Worm (Caenorhabditis elegans) whole organism, young adult: ENCODE results near the gene ani-2.

ENCODE experiments used
- B0019.2 ChIP-seq: fragments of 200-800 bp; sonication (Bioruptor generic); conservative IDR thresholded peaks from 2 replicates; pipeline ENCODE4 v1.3.6; 2022; ENCODE audit warnings: missing genetic modification reagents, missing genetic modification characterization, missing compliant biosample characterization
- B0261.1 ChIP-seq: sonication (generic microtip); optimal IDR thresholded peaks from 2 replicates; lab custom pipeline; 2016; ENCODE audit warnings: mild to moderate bottlenecking, missing genetic modification characterization, moderate library complexity, missing compliant biosample characterization
- B0336.3 ChIP-seq: fragments of 200-800 bp; sonication (Bioruptor generic); IDR thresholded peaks from 2 replicates; pipeline ENCODE4 v1.3.6; 2022; ENCODE audit warnings: missing genetic modification characterization, missing compliant biosample characterization
- D2030.7 ChIP-seq: fragments of 200-800 bp; sonication (Bioruptor generic); IDR thresholded peaks from 2 replicates; pipeline ENCODE4 v1.3.6; 2022; ENCODE audit warnings: missing genetic modification reagents, missing genetic modification characterization, missing compliant biosample characterization
- F23B12.7 ChIP-seq: sonication (generic microtip); optimal IDR thresholded peaks from 2 replicates; lab custom pipeline; 2017; ENCODE audit warnings: missing genetic modification characterization, mild to moderate bottlenecking, missing compliant biosample characterization, antibody characterized with exemption, moderate library complexity; ENCODE audit not compliant: insufficient read depth
- K11D2.4 ChIP-seq: fragments of 200-800 bp; sonication (Bioruptor generic); IDR thresholded peaks from 2 replicates; pipeline ENCODE4 v1.3.6; 2022; ENCODE audit warnings: missing genetic modification reagents, missing genetic modification characterization, missing compliant biosample characterization
- Y95B8A.8 ChIP-seq: fragments of 200-800 bp; sonication (Bioruptor generic); IDR thresholded peaks from 2 replicates; pipeline ENCODE4 v1.3.6; 2022; ENCODE audit warnings: missing genetic modification reagents, missing genetic modification characterization, missing compliant biosample characterization
- akir-1 ChIP-seq: fragments of 200-800 bp; sonication (Bioruptor generic); optimal IDR thresholded peaks from 2 replicates; lab custom pipeline; 2018; ENCODE audit warnings: mild to moderate bottlenecking, missing genetic modification characterization, moderate library complexity, missing compliant biosample characterization
- aptf-3 ChIP-seq: fragments of 200-800 bp; sonication (Bioruptor generic); IDR thresholded peaks from 2 replicates; pipeline ENCODE4 v1.3.6; 2022; ENCODE audit warnings: missing genetic modification characterization, missing compliant biosample characterization
- atf-7 ChIP-seq: sonication (generic microtip); optimal IDR thresholded peaks from 2 replicates; lab custom pipeline; 2017; ENCODE audit warnings: mild to moderate bottlenecking, missing genetic modification characterization, missing compliant biosample characterization
- athp-1 ChIP-seq: sonication (generic microtip); optimal IDR thresholded peaks from 2 replicates; lab custom pipeline; 2017; ENCODE audit warnings: mild to moderate bottlenecking, missing genetic modification characterization, missing compliant biosample characterization
- attf-3 ChIP-seq: fragments of 200-800 bp; sonication (Bioruptor generic); conservative IDR thresholded peaks from 2 replicates; pipeline ENCODE4 v1.3.6; 2022; ENCODE audit warnings: missing genetic modification reagents, missing genetic modification characterization, missing compliant biosample characterization
- attf-5 ChIP-seq: fragments of 200-800 bp; sonication (Bioruptor generic); optimal IDR thresholded peaks from 2 replicates; lab custom pipeline; 2018; ENCODE audit warnings: mild to moderate bottlenecking, missing genetic modification characterization, missing compliant biosample characterization
- cebp-2 ChIP-seq: fragments of 200-800 bp; sonication (Bioruptor generic); IDR thresholded peaks from 2 replicates; pipeline ENCODE4 v1.3.6; 2022; ENCODE audit warnings: missing genetic modification characterization, missing compliant biosample characterization
- ceh-100 ChIP-seq: fragments of 200-800 bp; sonication (Bioruptor generic); IDR thresholded peaks from 2 replicates; pipeline ENCODE4 v1.3.6; 2022; ENCODE audit warnings: missing genetic modification reagents, missing genetic modification characterization, missing compliant biosample characterization
- chd-7 ChIP-seq: sonication (generic microtip); optimal IDR thresholded peaks from 2 replicates; lab custom pipeline; 2016; ENCODE audit warnings: mild to moderate bottlenecking, missing genetic modification characterization, moderate library complexity, missing compliant biosample characterization
- die-1 ChIP-seq: sonication (generic microtip); optimal IDR thresholded peaks from 2 replicates; lab custom pipeline; 2016; ENCODE audit warnings: missing genotype, mild to moderate bottlenecking, missing genetic modification characterization, missing compliant biosample characterization
- dpff-1 ChIP-seq: sonication (generic microtip); optimal IDR thresholded peaks from 2 replicates; lab custom pipeline; 2017; ENCODE audit warnings: mild to moderate bottlenecking, missing genetic modification characterization, missing compliant biosample characterization
- efl-1 ChIP-seq: fragments of 150-350 bp; optimal IDR thresholded peaks from 2 replicates; lab custom pipeline; 2014; ENCODE audit warnings: missing biosample characterization, missing genetic modification reagents, missing genetic modification characterization
- egl-18 ChIP-seq: fragments of 200-800 bp; sonication (Bioruptor generic); IDR thresholded peaks from 2 replicates; pipeline ENCODE4 v1.3.6; 2022; ENCODE audit warnings: missing genetic modification reagents, missing genetic modification characterization, missing compliant biosample characterization
- ets-4 ChIP-seq: fragments of 200-800 bp; sonication (Bioruptor generic); optimal IDR thresholded peaks from 2 replicates; lab custom pipeline; 2018; ENCODE audit warnings: mild to moderate bottlenecking, missing genetic modification characterization, missing compliant biosample characterization
- hlh-12 ChIP-seq: sonication (generic microtip); optimal IDR thresholded peaks from 2 replicates; lab custom pipeline; 2016; ENCODE audit warnings: missing genetic modification characterization, missing compliant biosample characterization
- hlh-26 ChIP-seq: fragments of 200-800 bp; sonication (Bioruptor generic); conservative IDR thresholded peaks from 2 replicates; pipeline ENCODE4 v1.3.6; 2022; ENCODE audit warnings: missing genetic modification reagents, missing genetic modification characterization, missing compliant biosample characterization
- hmg-1.2 ChIP-seq: fragments of 200-800 bp; sonication (Bioruptor generic); IDR thresholded peaks from 2 replicates; pipeline ENCODE4 v1.3.6; 2022; ENCODE audit warnings: missing genetic modification reagents, missing genetic modification characterization, missing compliant biosample characterization
- hmg-20 ChIP-seq: fragments of 200-800 bp; sonication (Bioruptor generic); IDR thresholded peaks from 2 replicates; pipeline ENCODE4 v1.3.6; 2022; ENCODE audit warnings: missing genetic modification reagents, missing genetic modification characterization, missing compliant biosample characterization
- hsf-1 ChIP-seq: fragments of 200-800 bp; sonication (Bioruptor generic); IDR thresholded peaks from 2 replicates; pipeline ENCODE4 v1.3.6; 2022; ENCODE audit warnings: missing genetic modification reagents, missing genetic modification characterization, missing compliant biosample characterization
- lag-1 ChIP-seq: fragments of 200-800 bp; sonication (Bioruptor generic); IDR thresholded peaks from 2 replicates; pipeline ENCODE4 v1.3.6; 2022; ENCODE audit warnings: missing genetic modification reagents, missing genetic modification characterization, missing compliant biosample characterization
- let-526 ChIP-seq: fragments of 200-800 bp; sonication (Bioruptor generic); IDR thresholded peaks from 2 replicates; pipeline ENCODE4 v1.3.6; 2022; ENCODE audit warnings: missing genetic modification reagents, missing genetic modification characterization, missing compliant biosample characterization
- let-607 ChIP-seq, 2 experiments: fragments of 200-800 bp in 1 of 2; sonication (Bioruptor generic) in 1 of 2; sonication (generic microtip) in 1 of 2; optimal IDR thresholded peaks; 2 replicates each; lab custom pipeline; 2016 to 2018; ENCODE audit warnings: mild to moderate bottlenecking in 2 of 2, missing compliant biosample characterization in 2 of 2, missing genetic modification characterization in 2 of 2, moderate library complexity in 2 of 2, missing genotype in 1 of 2
- lin-40 ChIP-seq: sonication (generic microtip); optimal IDR thresholded peaks from 2 replicates; lab custom pipeline; 2016; ENCODE audit warnings: missing genetic modification characterization, mild to moderate bottlenecking, missing compliant biosample characterization, missing genotype, missing genetic modification reagents
- lir-1 ChIP-seq: fragments of 200-800 bp; sonication (Bioruptor generic); conservative IDR thresholded peaks from 2 replicates; pipeline ENCODE4 v1.3.6; 2022; ENCODE audit warnings: missing genetic modification reagents, missing genetic modification characterization, missing compliant biosample characterization
- lsl-1 ChIP-seq: fragments of 200-800 bp; sonication (Bioruptor generic); optimal IDR thresholded peaks from 2 replicates; lab custom pipeline; 2018; ENCODE audit warnings: mild to moderate bottlenecking, missing genetic modification characterization, moderate library complexity, missing compliant biosample characterization
- madf-10 ChIP-seq: sonication (generic microtip); optimal IDR thresholded peaks from 2 replicates; lab custom pipeline; 2016; ENCODE audit warnings: mild to moderate bottlenecking, missing genetic modification characterization, missing compliant biosample characterization
- mcd-1 ChIP-seq: fragments of 200-800 bp; sonication (Bioruptor generic); IDR thresholded peaks from 2 replicates; pipeline ENCODE4 v1.3.6; 2022; ENCODE audit warnings: missing genetic modification reagents, missing genetic modification characterization, missing compliant biosample characterization
- mes-4 ChIP-seq: sonication (generic microtip); optimal IDR thresholded peaks from 2 replicates; lab custom pipeline; 2016; ENCODE audit warnings: missing genotype, missing genetic modification characterization, missing compliant biosample characterization
- nhr-120 ChIP-seq: fragments of 200-800 bp; sonication (Bioruptor generic); IDR thresholded peaks from 2 replicates; pipeline ENCODE4 v1.3.6; 2022; ENCODE audit warnings: missing genetic modification characterization, missing compliant biosample characterization
- nhr-179 ChIP-seq: sonication (generic microtip); optimal IDR thresholded peaks from 2 replicates; lab custom pipeline; 2016; ENCODE audit warnings: mild to moderate bottlenecking, missing genetic modification characterization, missing compliant biosample characterization
- nhr-27 ChIP-seq: fragments of 200-800 bp; sonication (Bioruptor generic); optimal IDR thresholded peaks from 2 replicates; lab custom pipeline; 2018; ENCODE audit warnings: mild to moderate bottlenecking, missing genetic modification characterization, moderate library complexity, missing compliant biosample characterization
- nhr-80 ChIP-seq: sonication (generic microtip); optimal IDR thresholded peaks from 2 replicates; lab custom pipeline; 2016; ENCODE audit warnings: missing genetic modification characterization, missing compliant biosample characterization
- nhr-90 ChIP-seq: sonication (generic microtip); optimal IDR thresholded peaks from 2 replicates; lab custom pipeline; 2016; ENCODE audit warnings: missing genotype, mild to moderate bottlenecking, missing genetic modification characterization, missing compliant biosample characterization
- rec-8 ChIP-seq, 2 experiments: sonication (generic microtip); optimal IDR thresholded peaks; 2 replicates each; lab custom pipeline; 2016; ENCODE audit warnings: mild to moderate bottlenecking in 2 of 2, missing genetic modification characterization in 2 of 2, missing genetic modification reagents in 2 of 2, missing genotype in 2 of 2, missing biosample characterization in 1 of 2, missing compliant biosample characterization in 1 of 2, moderate library complexity in 1 of 2
- rpc-1 ChIP-seq, 2 experiments: fragments of 150-350 bp in 1 of 2; sonication (generic microtip) in 1 of 2; optimal IDR thresholded peaks; 2 replicates each; lab custom pipeline; 2014 to 2018; ENCODE audit warnings: missing biosample characterization in 1 of 2, missing genetic modification characterization in 1 of 2, missing genetic modification reagents in 1 of 2, missing genotype in 1 of 2
- sea-2 ChIP-seq: fragments of 200-800 bp; sonication (Bioruptor generic); IDR thresholded peaks from 2 replicates; pipeline ENCODE4 v1.3.6; 2022; ENCODE audit warnings: missing genetic modification characterization, missing compliant biosample characterization
- snpc-3.4 ChIP-seq: sonication (generic microtip); optimal IDR thresholded peaks from 2 replicates; lab custom pipeline; 2017; ENCODE audit warnings: missing genetic modification characterization, mild to moderate bottlenecking, missing compliant biosample characterization, antibody characterized with exemption, moderate library complexity, missing genotype, missing genetic modification reagents
- somi-1 ChIP-seq: fragments of 200-800 bp; sonication (Bioruptor generic); optimal IDR thresholded peaks from 2 replicates; lab custom pipeline; 2018; ENCODE audit warnings: mild to moderate bottlenecking, missing genetic modification characterization, missing compliant biosample characterization
- xnd-1 ChIP-seq: sonication (generic microtip); optimal IDR thresholded peaks from 2 replicates; lab custom pipeline; 2016; ENCODE audit warnings: missing genotype, missing genetic modification reagents, missing genetic modification characterization, missing compliant biosample characterization
- ztf-18 ChIP-seq: sonication (generic microtip); optimal IDR thresholded peaks from 2 replicates; lab custom pipeline; 2016; ENCODE audit warnings: missing genotype, mild to moderate bottlenecking, missing genetic modification characterization, missing compliant biosample characterization

ani-2 gene

DNA sequence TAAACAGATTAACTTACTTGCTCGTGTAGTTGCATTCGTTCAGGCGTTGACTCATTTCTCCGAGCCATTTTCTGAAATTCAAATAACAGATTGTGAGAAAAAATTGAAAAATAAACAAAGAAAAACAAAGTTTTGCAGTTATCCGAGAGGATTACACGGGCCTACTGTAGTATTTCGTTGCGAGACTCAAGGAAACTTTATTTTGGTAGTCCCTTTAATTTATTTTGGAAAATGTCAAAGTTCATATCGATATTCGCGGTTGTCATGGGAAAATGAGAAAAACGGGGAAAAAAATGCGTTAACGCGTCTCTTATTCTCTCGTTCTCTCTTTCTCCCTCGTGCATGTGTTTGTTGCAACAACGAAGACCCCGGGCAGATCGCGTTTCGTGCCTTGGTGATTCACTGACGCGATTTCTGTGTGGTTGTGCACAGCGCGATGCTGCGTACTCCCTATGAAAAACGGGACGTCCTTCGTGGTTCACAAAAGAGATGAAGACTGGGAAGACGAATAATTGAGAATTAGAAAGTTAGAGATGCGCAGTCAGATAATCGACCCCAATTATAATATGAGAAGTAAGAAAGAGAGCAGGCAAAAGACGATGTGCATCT, 33.8 kb downstream of the ani-2 start, which contains the start of gene set-4 (continued):
- no peak for TF ChIP-seq die-1
- no peak; the same call in 1 of the 2 replicates for TF ChIP-seq B0019.2 (GFP tag; lab: Robert Waterston, UW)
- TF ChIP-seq sea-2 (GFP tag; lab: Robert Waterston, UW): no peak

DNA sequence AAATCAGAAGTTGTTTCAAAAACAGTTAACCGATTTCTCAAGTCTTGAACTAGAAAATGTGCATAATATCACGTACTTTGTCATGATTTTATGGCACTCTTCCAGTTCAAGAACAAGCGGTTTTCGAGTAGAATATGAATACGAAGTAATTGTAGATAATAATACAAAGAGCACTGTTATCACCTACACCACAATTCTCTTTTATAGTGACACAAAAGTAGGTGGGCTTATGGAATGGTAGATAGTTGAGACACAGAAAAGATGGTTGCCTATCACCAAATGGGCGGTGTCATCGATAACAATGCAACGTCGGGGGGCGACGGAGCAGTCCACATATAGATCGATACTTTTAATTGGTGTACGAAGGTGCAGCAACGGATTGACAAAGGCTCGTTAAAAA, 36.5 kb downstream of the ani-2 start:
- TF ChIP-seq rpc-1 (optimal IDR thresholded peaks at IDR 0.05; lab: Kevin White, UChicago) (no peak), rpc-1 (tag; optimal IDR thresholded peaks at IDR 0.05; lab: Kevin White, UChicago) (no peak), attf-5 (GFP tag; lab: Kevin White, UChicago) (peak; percentile 2), athp-1 (tag; lab: Kevin White, UChicago) (no peak), lin-40 (tag; lab: Kevin White, UChicago) (no peak), xnd-1 (no peak), lsl-1 (GFP tag; lab: Kevin White, UChicago) (no peak), ceh-100 (no peak), B0336.3 (GFP tag; lab: Robert Waterston, UW) (no peak), lir-1 (GFP tag; lab: Robert Waterston, UW) (no peak), hmg-20 (GFP tag; lab: Robert Waterston, UW) (no peak), chd-7 (tag; lab: Kevin White, UChicago) (no peak), mcd-1 (GFP tag; lab: Robert Waterston, UW) (no peak), lag-1 (GFP tag; lab: Robert Waterston, UW) (no peak), let-526 (GFP tag; lab: Robert Waterston, UW) (no peak), die-1 (no peak), madf-10 (tag; lab: Kevin White, UChicago) (no peak), K11D2.4 (GFP tag; lab: Robert Waterston, UW) (no peak), attf-3 (GFP tag; lab: Robert Waterston, UW) (no peak), hmg-1.2 (GFP tag; lab: Robert Waterston, UW) (no peak), somi-1 (no peak), egl-18 (GFP tag; lab: Robert Waterston, UW) (no peak), rec-8 (tag; optimal IDR thresholded peaks at IDR 0.05; lab: Kevin White, UChicago) (no peak), cebp-2 (GFP tag; lab: Robert Waterston, UW) (no peak), akir-1 (GFP tag; lab: Kevin White, UChicago) (no peak), dpff-1 (no peak), ets-4 (peak; percentile 88), hsf-1 (GFP tag; lab: Robert Waterston, UW) (no peak), nhr-120 (no peak), B0261.1 (tag; lab: Kevin White, UChicago) (no peak), aptf-3 (GFP tag; lab: Robert Waterston, UW) (no peak), F23B12.7 (tag; lab: Kevin White, UChicago) (no peak), let-607 (tag; optimal IDR thresholded peaks at IDR 0.05; lab: Kevin White, UChicago) (peak in 1 of 2 experiments; percentile 30), snpc-3.4 (tag; lab: Kevin White, UChicago) (no peak), Y95B8A.8 (GFP tag; lab: Robert Waterston, UW) (no peak), nhr-27 (tag; lab: Kevin White, UChicago) (no peak), D2030.7 (GFP tag; lab: Robert Waterston, UW) (no peak), hlh-26 (GFP tag; lab: Robert Waterston, UW) (no peak), nhr-80 (tag; lab: Kevin White, UChicago) (peak; percentile 98), efl-1 (GFP tag; lab: Kevin White, UChicago) (no peak), nhr-179 (no peak), hlh-12 (no peak), mes-4 (tag; lab: Kevin White, UChicago) (no peak), ztf-18 (tag; lab: Kevin White, UChicago) (peak; percentile 37), atf-7 (peak; percentile 36), nhr-90 (no peak)
